Worm (Caenorhabditis elegans) whole organism, young adult: ENCODE data around the gene ZK1055.2.

Source experiments
- attf-6 ChIP-seq: fragments of 200-800 bp; sonication (Bioruptor generic); IDR thresholded peaks from 2 replicates; pipeline ENCODE4 v1.3.6; 2022; ENCODE audit warnings: missing genetic modification reagents, missing genetic modification characterization, missing compliant biosample characterization
- mel-28 ChIP-seq: sonication (generic microtip); optimal IDR thresholded peaks from 2 replicates; lab custom pipeline; 2016; ENCODE audit warnings: borderline replicate concordance, mild to moderate bottlenecking, missing genetic modification characterization, missing compliant biosample characterization
- snpc-4 ChIP-seq, 5 experiments: fragments of 150-350 bp in 1 of 5; sonication (generic microtip) in 4 of 5; optimal IDR thresholded peaks; 2 replicates each; lab custom pipeline; 2014 to 2018; ENCODE audit warnings: missing genetic modification characterization in 5 of 5, missing biosample characterization in 3 of 5, antibody characterized with exemption in 2 of 5, mild to moderate bottlenecking in 2 of 5, missing compliant biosample characterization in 2 of 5, missing genotype in 2 of 5, moderate library complexity in 2 of 5, missing genetic modification reagents in 1 of 5

ce11 chrV:6561592-6561991 lies 28.8 kb upstream of the ZK1055.2 start, which contains the start of gene spp-19:
- no peak for TF ChIP-seq snpc-4 (GFP tag; optimal IDR thresholded peaks at IDR 0.05; lab: Kevin White, UChicago)
- TF ChIP-seq snpc-4 (tag; optimal IDR thresholded peaks at IDR 0.05; lab: Kevin White, UChicago), result no peak
- no peak for TF ChIP-seq mel-28 (tag; lab: Kevin White, UChicago)
- no peak for TF ChIP-seq attf-6 (GFP tag; lab: Robert Waterston, UW)
